Worm (Caenorhabditis elegans): ENCODE data around the gene Y43F8B.11.

- no peak for TF ChIP-seq rbr-2 (tag; optimal IDR thresholded peaks at IDR 0.05)
- TF ChIP-seq jun-1 (tag; optimal IDR thresholded peaks at IDR 0.05), result no peak
- TF ChIP-seq ceh-28 (tag; optimal IDR thresholded peaks at IDR 0.05), result no peak
- TF ChIP-seq Y75B8A.6 (GFP tag; IDR thresholded peaks at IDR 0.05), result no peak
- TF ChIP-seq Y48G9A.11 (GFP tag; IDR thresholded peaks at IDR 0.05), result no peak
- no peak for TF ChIP-seq pha-4 (GFP tag; IDR thresholded peaks at IDR 0.05)
- no peak for TF ChIP-seq pha-4 (tag; optimal IDR thresholded peaks at IDR 0.05)
Measured at ce11 chrV:19448805-19449204, 21.7 kb upstream of the Y43F8B.11 start, which contains the start of gene M04C3.2.

Data from whole organism, L4 larva.